Fruit fly (Drosophila melanogaster): ENCODE measurements around the gene Pdk1.

Pdk1 gene

dm6 chr3L:91933-92332 is 37.3 kb upstream of the Pdk1 start (continued):
- TF ChIP-seq CG34224 (GFP tag; IDR thresholded peaks at IDR 0.05; ENCODE audit: partially characterized antibody), result 0 out of 3 replicates have a peak, but pooled peaks have one; percentile 32
- TF ChIP-seq CG15514 (GFP tag; optimal IDR thresholded peaks at IDR 0.05), result peak; percentile 23
- peak; percentile 85 for TF ChIP-seq crol (GFP tag; IDR thresholded peaks at IDR 0.05)
- no peak for TF ChIP-seq CG16813 (GFP tag; IDR thresholded peaks at IDR 0.05; ENCODE audit: partially characterized antibody)
- peak; percentile 15; the same call in 1 of the 2 replicates for TF ChIP-seq CG13287 (GFP tag; IDR thresholded peaks at IDR 0.05; ENCODE audit: partially characterized antibody)
- no peak for TF ChIP-seq chif (GFP tag; optimal IDR thresholded peaks at IDR 0.05)
- no peak for TF ChIP-seq CG30431 (GFP tag; optimal IDR thresholded peaks at IDR 0.05)
- no peak for TF ChIP-seq MESR4 (GFP tag; optimal IDR thresholded peaks at IDR 0.05)
- no peak for TF ChIP-seq dan (GFP tag; IDR thresholded peaks at IDR 0.05)
- TF ChIP-seq CG7786 (GFP tag; optimal IDR thresholded peaks at IDR 0.05), result no peak
- no peak for TF ChIP-seq gcm2 (GFP tag; optimal IDR thresholded peaks at IDR 0.05)
- TF ChIP-seq CG7839 (tag; optimal IDR thresholded peaks at IDR 0.05), result no peak
- 0 out of 3 replicates have a peak, but pooled peaks have one; percentile 6 for TF ChIP-seq row (GFP tag; IDR thresholded peaks at IDR 0.05)
- no peak for TF ChIP-seq Sin3A (optimal IDR thresholded peaks at IDR 0.05)
- 0 out of 2 replicates have a peak, but pooled peaks have one; percentile 10 for TF ChIP-seq HLH3B (GFP tag; IDR thresholded peaks at IDR 0.05)
- no peak for TF ChIP-seq CTCF (GFP tag; optimal IDR thresholded peaks at IDR 0.05)
- no peak for TF ChIP-seq ewg (GFP tag; optimal IDR thresholded peaks at IDR 0.05)
- TF ChIP-seq sug (tag; optimal IDR thresholded peaks at IDR 0.05), result peak; percentile 69
- TF ChIP-seq fd102C (GFP tag; optimal IDR thresholded peaks at IDR 0.05), result no peak
- TF ChIP-seq sna (GFP tag; IDR thresholded peaks at IDR 0.05; ENCODE audit: partially characterized antibody), result no peak
- no peak for TF ChIP-seq Antp (GFP tag; optimal IDR thresholded peaks at IDR 0.05)
- peak; percentile 62 for TF ChIP-seq ftz-f1 (GFP tag; optimal IDR thresholded peaks at IDR 0.05)
- TF ChIP-seq chn (GFP tag; optimal IDR thresholded peaks at IDR 0.05), result no peak
- no peak for TF ChIP-seq CG3838 (GFP tag; optimal IDR thresholded peaks at IDR 0.05)
- no peak for TF ChIP-seq CG4424 (GFP tag; optimal IDR thresholded peaks at IDR 0.05)
- TF ChIP-seq CG4360 (GFP tag; IDR thresholded peaks at IDR 0.05), result 0 out of 2 replicates have a peak, but pooled peaks have one; percentile 44
- no peak for TF ChIP-seq CG1832 (GFP tag; optimal IDR thresholded peaks at IDR 0.05)
- TF ChIP-seq MBD-R2 (GFP tag; IDR thresholded peaks at IDR 0.05), result no peak; the same call in 1 of the 2 replicates
- peak; percentile 23 for TF ChIP-seq kni (GFP tag; optimal IDR thresholded peaks at IDR 0.05)
- TF ChIP-seq CG12104 (GFP tag; optimal IDR thresholded peaks at IDR 0.05), result no peak
- TF ChIP-seq CG2678 (tag; optimal IDR thresholded peaks at IDR 0.05), result peak; percentile 6
- no peak for TF ChIP-seq cato (GFP tag; optimal IDR thresholded peaks at IDR 0.05; ENCODE audit: borderline replicate concordance)
- TF ChIP-seq Pdp1 (GFP tag; optimal IDR thresholded peaks at IDR 0.05), result peak in 1 of 2 experiments; percentile 89
- no peak for TF ChIP-seq H2.0 (GFP tag; IDR thresholded peaks at IDR 0.05)
- no peak for TF ChIP-seq CG2712 (tag; optimal IDR thresholded peaks at IDR 0.05)
- TF ChIP-seq z (GFP tag; IDR thresholded peaks at IDR 0.05), result peak; percentile 62; the same call in 1 of the 3 replicates
- no peak for TF ChIP-seq CG6683 (GFP tag; optimal IDR thresholded peaks at IDR 0.05)
- TF ChIP-seq NFAT (GFP tag; IDR thresholded peaks at IDR 0.05), result 0 out of 2 replicates have a peak, but pooled peaks have one; percentile 18
- TF ChIP-seq Atf3 (GFP tag; optimal IDR thresholded peaks at IDR 0.05), result no peak
- TF ChIP-seq CG8290 (GFP tag; optimal IDR thresholded peaks at IDR 0.05), result no peak
- peak in 1 of 2 experiments; percentile 40 for TF ChIP-seq CG8290 (tag; optimal IDR thresholded peaks at IDR 0.05)
- TF ChIP-seq Poxn (GFP tag; IDR thresholded peaks at IDR 0.05), result no peak

dm6 chr3L:93562-93961 is 35.7 kb upstream of the Pdk1 start:
- TF ChIP-seq Doc3 (GFP tag; IDR thresholded peaks at IDR 0.05; ENCODE audit: partially characterized antibody) (no peak), CG31365 (tag; optimal IDR thresholded peaks at IDR 0.05) (no peak), corto (GFP tag; optimal IDR thresholded peaks at IDR 0.05) (no peak), Kr (GFP tag; optimal IDR thresholded peaks at IDR 0.05) (no peak), ab (GFP tag; optimal IDR thresholded peaks at IDR 0.05) (no peak), MTF-1 (GFP tag; optimal IDR thresholded peaks at IDR 0.05; ENCODE audit: borderline replicate concordance) (no peak), bbx (GFP tag; IDR thresholded peaks at IDR 0.05; ENCODE audit: partially characterized antibody) (no peak), CG6272 (GFP tag; IDR thresholded peaks at IDR 0.05) (no peak), slbo (GFP tag; IDR thresholded peaks at IDR 0.05) (no peak), Opbp (GFP tag; IDR thresholded peaks at IDR 0.05; ENCODE audit: partially characterized antibody) (no peak), usp (GFP tag; optimal IDR thresholded peaks at IDR 0.05) (no peak), CG3726 (GFP tag; IDR thresholded peaks at IDR 0.05) (no peak)

All from whole organism, embryonic.